In the genomic region with DNA sequence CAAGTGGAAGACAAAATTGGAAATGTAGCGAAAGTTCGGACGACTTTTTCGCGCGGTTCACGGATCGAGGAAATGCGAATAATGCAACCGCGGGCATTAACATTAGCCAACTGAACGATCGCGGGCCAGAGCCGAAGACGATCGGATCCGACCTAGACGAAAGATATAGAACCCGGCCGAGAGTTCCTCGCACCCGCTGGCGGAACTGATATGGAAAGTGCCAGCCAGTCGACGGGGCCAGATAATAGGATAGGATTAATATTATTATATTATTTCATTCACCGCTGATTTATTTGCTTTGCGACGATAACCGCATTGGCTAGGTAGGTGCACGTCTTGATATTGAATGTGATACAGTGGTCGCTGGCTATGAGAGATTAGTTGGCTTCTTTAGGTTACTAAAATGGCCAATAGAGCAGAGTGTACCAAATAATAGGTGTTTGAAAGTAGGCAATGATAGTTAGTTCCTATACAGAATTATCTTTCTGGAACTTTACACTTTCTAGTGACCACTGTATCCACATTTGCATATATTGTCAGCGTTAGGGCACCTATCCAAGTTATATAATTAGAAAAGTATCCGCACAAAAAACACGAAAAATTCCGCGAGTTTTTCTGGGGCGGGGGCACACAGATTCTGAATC, we compare ENCODE assay signal across 5 fruit fly cellular contexts.
TF ChIP-seq lines count a peak whose summit lies in the region.

No protein-coding gene starts in this region.

TF ChIP-seq in whole organism, adult, 20 proteins besides CTCF, POLR2A, EP300 and RAD21 (continued from another document):
- TF ChIP-seq CG1620 (GFP tag; optimal IDR thresholded peaks at IDR 0.05; lab: Kevin White, UChicago) (peak; percentile 74), toe (GFP tag; optimal IDR thresholded peaks at IDR 0.05; lab: Kevin White, UChicago) (peak; percentile 90), Clk (GFP tag; optimal IDR thresholded peaks at IDR 0.05; lab: Kevin White, UChicago) (peak; percentile 90), CG11617 (GFP tag; optimal IDR thresholded peaks at IDR 0.05; lab: Kevin White, UChicago) (peak; percentile 82)

TF ChIP-seq in whole organism, embryonic, 481 proteins besides CTCF, POLR2A, EP300 and RAD21 (continued from another document and continues in another):
- TF ChIP-seq tup (GFP tag; optimal IDR thresholded peaks at IDR 0.05; lab: Kevin White, UChicago) (peak; percentile 42), tx (GFP tag; optimal IDR thresholded peaks at IDR 0.05; lab: Kevin White, UChicago) (peak; percentile 22), Adf1 (GFP tag; IDR thresholded peaks at IDR 0.05; lab: Robert Waterston, UW) (no peak), CG15479 (GFP tag; optimal IDR thresholded peaks at IDR 0.05; lab: Kevin White, UChicago) (no peak), gt (GFP tag; IDR thresholded peaks at IDR 0.05; lab: Robert Waterston, UW) (peak; percentile 50; the same call in 1 of the 2 replicates), CG15601 (tag; optimal IDR thresholded peaks at IDR 0.05; lab: Kevin White, UChicago) (peak; percentile 43), ems (GFP tag; optimal IDR thresholded peaks at IDR 0.05; lab: Kevin White, UChicago) (peak; percentile 61), stc (GFP tag; IDR thresholded peaks at IDR 0.05; lab: Robert Waterston, UW) (peak; percentile 64), sisA (GFP tag; IDR thresholded peaks at IDR 0.05; lab: Robert Waterston, UW) (peak; percentile 78), Scr (GFP tag; IDR thresholded peaks at IDR 0.05; lab: Robert Waterston, UW; ENCODE audit: partially characterized antibody) (no peak), unc-4 (GFP tag; IDR thresholded peaks at IDR 0.05; lab: Robert Waterston, UW; ENCODE audit: partially characterized antibody) (no peak), CG33557 (GFP tag; optimal IDR thresholded peaks at IDR 0.05; lab: Kevin White, UChicago) (peak; percentile 13), dmrt11E (tag; optimal IDR thresholded peaks at IDR 0.05; lab: Kevin White, UChicago) (peak; percentile 66), insv (GFP tag; optimal IDR thresholded peaks at IDR 0.05; lab: Kevin White, UChicago) (no peak), CG16863 (GFP tag; optimal IDR thresholded peaks at IDR 0.05; lab: Kevin White, UChicago) (peak; percentile 55), CG12391 (tag; optimal IDR thresholded peaks at IDR 0.05; lab: Kevin White, UChicago) (peak; percentile 60), disco-r (GFP tag; optimal IDR thresholded peaks at IDR 0.05; lab: Kevin White, UChicago) (no peak), zen2 (GFP tag; IDR thresholded peaks at IDR 0.05; lab: Robert Waterston, UW; ENCODE audit: partially characterized antibody) (no peak), CG17568 (GFP tag; optimal IDR thresholded peaks at IDR 0.05; lab: Kevin White, UChicago) (peak; percentile 45), repo (GFP tag; optimal IDR thresholded peaks at IDR 0.05; lab: Kevin White, UChicago) (peak; percentile 35), tap (tag; optimal IDR thresholded peaks at IDR 0.05; lab: Kevin White, UChicago) (peak; percentile 69), CG2199 (GFP tag; IDR thresholded peaks at IDR 0.05; lab: Robert Waterston, UW) (no peak; the same call in 2 of the 3 replicates), Taf1 (GFP tag; IDR thresholded peaks at IDR 0.05; lab: Robert Waterston, UW) (peak; percentile 68), CG17385 (GFP tag; optimal IDR thresholded peaks at IDR 0.05; lab: Kevin White, UChicago) (peak; percentile 60), p53 (GFP tag; optimal IDR thresholded peaks at IDR 0.05; lab: Kevin White, UChicago) (no peak), CG8478 (optimal IDR thresholded peaks at IDR 0.05; lab: Kevin White, UChicago) (no peak), C15 (GFP tag; IDR thresholded peaks at IDR 0.05; lab: Robert Waterston, UW) (0 out of 3 replicates have a peak, but pooled peaks have one; percentile 34), CG18476 (GFP tag; optimal IDR thresholded peaks at IDR 0.05; lab: Kevin White, UChicago) (peak; percentile 30), Hey (tag; optimal IDR thresholded peaks at IDR 0.05; lab: Kevin White, UChicago) (peak; percentile 4)

TF ChIP-seq in whole organism, prepupa, 60 proteins besides CTCF, POLR2A, EP300 and RAD21 (continued from another document and continues in another):
- TF ChIP-seq CG3032 (tag; optimal IDR thresholded peaks at IDR 0.05; lab: Kevin White, UChicago) (peak; percentile 59), CG11902 (GFP tag; optimal IDR thresholded peaks at IDR 0.05; lab: Kevin White, UChicago) (peak; percentile 38), Met (GFP tag; optimal IDR thresholded peaks at IDR 0.05; lab: Kevin White, UChicago) (peak; percentile 73), Hr39 (GFP tag; optimal IDR thresholded peaks at IDR 0.05; lab: Kevin White, UChicago) (peak; percentile 75), Eip78C (GFP tag; lab: Kevin White, UChicago) (peak; percentile 90), CG1621 (tag; optimal IDR thresholded peaks at IDR 0.05; lab: Kevin White, UChicago) (no peak), CG7368 (GFP tag; optimal IDR thresholded peaks at IDR 0.05; lab: Kevin White, UChicago) (peak; percentile 43), CG31627 (GFP tag; optimal IDR thresholded peaks at IDR 0.05; lab: Kevin White, UChicago) (peak; percentile 74), Sox102F (GFP tag; optimal IDR thresholded peaks at IDR 0.05; lab: Kevin White, UChicago) (peak; percentile 59), CG10631 (GFP tag; optimal IDR thresholded peaks at IDR 0.05; lab: Kevin White, UChicago) (peak; percentile 74), CG9139 (GFP tag; optimal IDR thresholded peaks at IDR 0.05; lab: Kevin White, UChicago) (no peak), net (GFP tag; optimal IDR thresholded peaks at IDR 0.05; lab: Kevin White, UChicago) (peak; percentile 67), CG16779 (tag; optimal IDR thresholded peaks at IDR 0.05; lab: Kevin White, UChicago) (peak; percentile 56), Blimp-1 (GFP tag; optimal IDR thresholded peaks at IDR 0.05; lab: Kevin White, UChicago) (no peak), acj6 (GFP tag; optimal IDR thresholded peaks at IDR 0.05; lab: Kevin White, UChicago) (peak; percentile 77), salr (GFP tag; optimal IDR thresholded peaks at IDR 0.05; lab: Kevin White, UChicago) (peak; percentile 54 to 64), Eip93F (GFP tag; optimal IDR thresholded peaks at IDR 0.05; lab: Kevin White, UChicago) (no peak), spab (GFP tag; optimal IDR thresholded peaks at IDR 0.05; lab: Kevin White, UChicago) (peak; percentile 64), CG6792 (GFP tag; optimal IDR thresholded peaks at IDR 0.05; lab: Kevin White, UChicago) (peak; percentile 34), CG3919 (GFP tag; optimal IDR thresholded peaks at IDR 0.05; lab: Kevin White, UChicago) (peak; percentile 77), Sox14 (GFP tag; optimal IDR thresholded peaks at IDR 0.05; lab: Kevin White, UChicago) (peak; percentile 71), Ets96B (tag; optimal IDR thresholded peaks at IDR 0.05; lab: Kevin White, UChicago) (peak; percentile 68), CG11294 (GFP tag; IDR thresholded peaks at IDR 0.05; lab: Robert Waterston, UW) (peak; percentile 84), fkh (GFP tag; optimal IDR thresholded peaks at IDR 0.05; lab: Kevin White, UChicago) (peak; percentile 15), dac (GFP tag; optimal IDR thresholded peaks at IDR 0.05; lab: Kevin White, UChicago) (peak; percentile 46), CG34406 (GFP tag; optimal IDR thresholded peaks at IDR 0.05; lab: Kevin White, UChicago) (peak; percentile 47), CG8632 (GFP tag; optimal IDR thresholded peaks at IDR 0.05; lab: Kevin White, UChicago) (peak; percentile 63), CG6276 (GFP tag; optimal IDR thresholded peaks at IDR 0.05; lab: Kevin White, UChicago) (peak; percentile 73), CG10669 (GFP tag; optimal IDR thresholded peaks at IDR 0.05; lab: Kevin White, UChicago) (peak; percentile 51), CG11762 (GFP tag; optimal IDR thresholded peaks at IDR 0.05; lab: Kevin White, UChicago; ENCODE audit: insufficient read depth) (peak; percentile 52), CG8319 (GFP tag; optimal IDR thresholded peaks at IDR 0.05; lab: Kevin White, UChicago) (peak; percentile 22)

TF ChIP-seq in whole organism, pupa, 21 proteins besides CTCF, POLR2A, EP300 and RAD21 (continued from another document):
- TF ChIP-seq gl (tag; optimal IDR thresholded peaks at IDR 0.05; lab: Kevin White, UChicago): no peak
- peak; percentile 90 for TF ChIP-seq Ets98B (GFP tag; IDR thresholded peaks at IDR 0.05; lab: Robert Waterston, UW)

TF ChIP-seq in whole organism, wandering third instar larva, 38 proteins besides CTCF, POLR2A, EP300 and RAD21 (continued from another document):
- TF ChIP-seq Hr83 (GFP tag; optimal IDR thresholded peaks at IDR 0.05; lab: Kevin White, UChicago; ENCODE audit: poor library complexity, severe bottlenecking) (no peak), dmrt93B (GFP tag; optimal IDR thresholded peaks at IDR 0.05; lab: Kevin White, UChicago) (peak; percentile 23), Dfd (GFP tag; optimal IDR thresholded peaks at IDR 0.05; lab: Kevin White, UChicago) (no peak), h (GFP tag; optimal IDR thresholded peaks at IDR 0.05; lab: Kevin White, UChicago) (peak; percentile 85), Rel (GFP tag; optimal IDR thresholded peaks at IDR 0.05; lab: Kevin White, UChicago) (no peak), Rel (tag; optimal IDR thresholded peaks at IDR 0.05; lab: Kevin White, UChicago) (peak; percentile 7), psq (GFP tag; optimal IDR thresholded peaks at IDR 0.05; lab: Kevin White, UChicago) (peak; percentile 7), CG32264 (GFP tag; optimal IDR thresholded peaks at IDR 0.05; lab: Kevin White, UChicago) (peak; percentile 56), N (GFP tag; optimal IDR thresholded peaks at IDR 0.05; lab: Kevin White, UChicago) (no peak), Mio (GFP tag; optimal IDR thresholded peaks at IDR 0.05; lab: Kevin White, UChicago) (peak; percentile 49), woc (GFP tag; optimal IDR thresholded peaks at IDR 0.05; lab: Kevin White, UChicago) (no peak), dl (GFP tag; optimal IDR thresholded peaks at IDR 0.05; lab: Kevin White, UChicago; ENCODE audit: insufficient read depth in 1 of 2, partially characterized antibody in 2 of 2) (no peak), GATAd (GFP tag; optimal IDR thresholded peaks at IDR 0.05; lab: Kevin White, UChicago) (no peak), rgr (GFP tag; optimal IDR thresholded peaks at IDR 0.05; lab: Kevin White, UChicago) (peak; percentile 81), Hr78 (GFP tag; optimal IDR thresholded peaks at IDR 0.05; lab: Kevin White, UChicago) (no peak), sage (GFP tag; optimal IDR thresholded peaks at IDR 0.05; lab: Kevin White, UChicago) (no peak), OdsH (GFP tag; optimal IDR thresholded peaks at IDR 0.05; lab: Kevin White, UChicago) (peak; percentile 59), Myc (optimal IDR thresholded peaks at IDR 0.05; lab: Kevin White, UChicago) (no peak), pan (optimal IDR thresholded peaks at IDR 0.05; lab: Kevin White, UChicago) (no peak)
TF ChIP-seq in whole organism, wandering third instar larva: peak in this region for 20.
